Worm (Caenorhabditis elegans) whole organism, early embryonic: ENCODE results near the gene Y82E9BR.14.

Experiments
- F13C5.2 ChIP-seq: sonication (generic microtip); optimal IDR thresholded peaks from 2 replicates; lab custom pipeline; 2017; ENCODE audit warnings: mild to moderate bottlenecking, missing genetic modification characterization, inconsistent platforms, missing compliant biosample characterization
- aly-1 ChIP-seq: sonication (generic microtip); optimal IDR thresholded peaks from 2 replicates; lab custom pipeline; 2016; ENCODE audit warnings: missing genetic modification characterization, missing compliant biosample characterization
- ama-1 ChIP-seq: fragments of 150-350 bp; optimal IDR thresholded peaks from 2 replicates; lab custom pipeline; 2014
- ets-7 ChIP-seq: sonication (generic microtip); optimal IDR thresholded peaks from 2 replicates; lab custom pipeline; 2016; ENCODE audit warnings: missing genotype, missing genetic modification characterization, missing compliant biosample characterization
- flt-1 ChIP-seq: fragments of 200-800 bp; sonication (Bioruptor generic); IDR thresholded peaks from 2 replicates; pipeline ENCODE4 v1.3.6; 2022; ENCODE audit warnings: missing genetic modification characterization, missing compliant biosample characterization
- hmg-4 ChIP-seq: fragments of 200-800 bp; sonication (Bioruptor generic); optimal IDR thresholded peaks from 2 replicates; lab custom pipeline; 2018; ENCODE audit warnings: mild to moderate bottlenecking, missing genetic modification characterization, missing compliant biosample characterization
- hnd-1 ChIP-seq: sonication (generic microtip); optimal IDR thresholded peaks from 2 replicates; lab custom pipeline; 2016; ENCODE audit warnings: missing genetic modification characterization, missing compliant biosample characterization
- pes-1 ChIP-seq: fragments of 200-800 bp; sonication (Bioruptor generic); IDR thresholded peaks from 2 replicates; pipeline ENCODE4 v1.3.6; 2022; ENCODE audit warnings: missing genetic modification reagents, missing genetic modification characterization, missing compliant biosample characterization
- scrt-1 ChIP-seq: fragments of 200-800 bp; sonication (Bioruptor generic); IDR thresholded peaks from 2 replicates; pipeline ENCODE4 v1.3.6; 2022; ENCODE audit warnings: missing genetic modification characterization, missing compliant biosample characterization
- sea-1 ChIP-seq: fragments of 200-800 bp; sonication (Bioruptor generic); conservative IDR thresholded peaks from 2 replicates; pipeline ENCODE4 v1.3.6; 2022; ENCODE audit warnings: missing genetic modification characterization, missing compliant biosample characterization
- tbx-37 ChIP-seq: fragments of 200-800 bp; sonication (Bioruptor generic); conservative IDR thresholded peaks from 2 replicates; pipeline ENCODE4 v1.3.6; 2022; ENCODE audit warnings: missing genetic modification reagents, missing genetic modification characterization, missing compliant biosample characterization

- TF ChIP-seq hmg-4 (GFP tag; lab: Kevin White, UChicago) (no peak), ama-1 (no peak), flt-1 (GFP tag; lab: Robert Waterston, UW) (no peak), sea-1 (GFP tag; lab: Robert Waterston, UW) (no peak), aly-1 (tag; lab: Kevin White, UChicago) (no peak), hnd-1 (tag; lab: Kevin White, UChicago) (no peak), F13C5.2 (tag; lab: Kevin White, UChicago) (no peak), pes-1 (GFP tag; lab: Robert Waterston, UW) (no peak), scrt-1 (no peak), tbx-37 (GFP tag; lab: Robert Waterston, UW) (no peak), ets-7 (no peak)
These were observed 30.4 kb downstream of the Y82E9BR.14 start for ce11 chrIII:1383483-1383882.
